Worm (Caenorhabditis elegans) whole organism, mixed stage, embryonic: ENCODE data around the gene ttr-9.

Experiments used
- M03D4.4 ChIP-seq: sonication (generic microtip); optimal IDR thresholded peaks from 2 replicates; lab custom pipeline; 2017; ENCODE audit warnings: mild to moderate bottlenecking, missing genetic modification characterization, missing compliant biosample characterization
- bed-3 ChIP-seq: fragments of 200-800 bp; sonication (Bioruptor generic); optimal IDR thresholded peaks from 3 replicates; lab custom pipeline; 2018; ENCODE audit warnings: mild to moderate bottlenecking, missing genetic modification characterization, moderate library complexity, missing compliant biosample characterization
- blmp-1 ChIP-seq: fragments of 150-350 bp; optimal IDR thresholded peaks from 2 replicates; lab custom pipeline; 2014; ENCODE audit warnings: missing biosample characterization, missing genetic modification characterization
- ceh-39 ChIP-seq: fragments of 150-350 bp; optimal IDR thresholded peaks from 2 replicates; lab custom pipeline; 2014; ENCODE audit warnings: missing biosample characterization, missing genetic modification characterization
- ceh-43 ChIP-seq: fragments of 200-800 bp; sonication (Bioruptor generic); optimal IDR thresholded peaks from 2 replicates; lab custom pipeline; 2018; ENCODE audit warnings: mild to moderate bottlenecking, missing genetic modification characterization, moderate library complexity, missing compliant biosample characterization
- ceh-83 ChIP-seq: fragments of 200-800 bp; sonication (Bioruptor generic); optimal IDR thresholded peaks from 2 replicates; lab custom pipeline; 2018; ENCODE audit warnings: mild to moderate bottlenecking, missing genetic modification characterization, missing compliant biosample characterization
- ces-1 ChIP-seq: fragments of 150-350 bp; optimal IDR thresholded peaks from 2 replicates; lab custom pipeline; 2014; ENCODE audit warnings: missing biosample characterization, missing genetic modification reagents, missing genetic modification characterization
- drap-1 ChIP-seq: fragments of 200-800 bp; sonication (Bioruptor generic); optimal IDR thresholded peaks from 3 replicates; lab custom pipeline; 2018; ENCODE audit warnings: mild to moderate bottlenecking, missing genetic modification characterization, missing compliant biosample characterization
- elt-1 ChIP-seq: sonication (generic microtip); optimal IDR thresholded peaks from 2 replicates; lab custom pipeline; 2017; ENCODE audit warnings: missing genetic modification characterization, mild to moderate bottlenecking, missing compliant biosample characterization, antibody characterized with exemption, moderate library complexity, borderline replicate concordance; ENCODE audit not compliant: insufficient read depth
- elt-3 ChIP-seq: fragments of 150-350 bp; optimal IDR thresholded peaks from 2 replicates; lab custom pipeline; 2014; ENCODE audit warnings: missing biosample characterization, missing genetic modification characterization
- ham-2 ChIP-seq: fragments of 200-800 bp; sonication (Bioruptor generic); optimal IDR thresholded peaks from 2 replicates; lab custom pipeline; 2018; ENCODE audit warnings: mild to moderate bottlenecking, missing genetic modification characterization, missing compliant biosample characterization
- hlh-1 ChIP-seq: fragments of 150-350 bp; optimal IDR thresholded peaks from 2 replicates; lab custom pipeline; 2014; ENCODE audit warnings: missing biosample characterization, missing genetic modification reagents, missing genetic modification characterization
- lin-13 ChIP-seq: fragments of 150-350 bp; optimal IDR thresholded peaks from 2 replicates; lab custom pipeline; 2014; ENCODE audit warnings: missing biosample characterization, missing genetic modification characterization
- lin-32 ChIP-seq: fragments of 200-800 bp; sonication (Bioruptor generic); optimal IDR thresholded peaks from 2 replicates; lab custom pipeline; 2018; ENCODE audit warnings: mild to moderate bottlenecking, missing genetic modification characterization, missing compliant biosample characterization
- lsy-2 ChIP-seq: fragments of 150-350 bp; optimal IDR thresholded peaks from 2 replicates; lab custom pipeline; 2014; ENCODE audit warnings: missing biosample characterization, missing genetic modification characterization
- mab-5 ChIP-seq: fragments of 150-350 bp; optimal IDR thresholded peaks from 2 replicates; lab custom pipeline; 2014; ENCODE audit warnings: missing biosample characterization, missing genetic modification characterization
- mep-1 ChIP-seq: fragments of 150-350 bp; optimal IDR thresholded peaks from 2 replicates; lab custom pipeline; 2017; ENCODE audit warnings: missing biosample characterization, missing genetic modification reagents, missing genetic modification characterization, inconsistent platforms
- nhr-12 ChIP-seq: fragments of 150-350 bp; optimal IDR thresholded peaks from 2 replicates; lab custom pipeline; 2014; ENCODE audit warnings: missing biosample characterization, missing genetic modification characterization
- nhr-2 ChIP-seq: fragments of 150-350 bp; optimal IDR thresholded peaks from 2 replicates; lab custom pipeline; 2014; ENCODE audit warnings: missing biosample characterization, missing genetic modification characterization
- nhr-237 ChIP-seq: fragments of 150-350 bp; optimal IDR thresholded peaks from 2 replicates; lab custom pipeline; 2014; ENCODE audit warnings: missing biosample characterization, missing genetic modification characterization
- nhr-28 ChIP-seq: fragments of 150-350 bp; optimal IDR thresholded peaks from 2 replicates; lab custom pipeline; 2014; ENCODE audit warnings: missing biosample characterization, missing genetic modification characterization
- nhr-76 ChIP-seq: sonication (generic microtip); optimal IDR thresholded peaks from 2 replicates; lab custom pipeline; 2017; ENCODE audit warnings: missing biosample characterization, missing genetic modification characterization
- pha-4 ChIP-seq: fragments of 150-350 bp; optimal IDR thresholded peaks from 2 replicates; lab custom pipeline; 2018; ENCODE audit warnings: missing biosample characterization, missing genetic modification reagents, missing genetic modification characterization
- sem-2 ChIP-seq: fragments of 200-800 bp; sonication (Bioruptor generic); optimal IDR thresholded peaks from 2 replicates; lab custom pipeline; 2018; ENCODE audit warnings: mild to moderate bottlenecking, missing genetic modification characterization, missing compliant biosample characterization
- snpc-4 ChIP-seq: fragments of 150-350 bp; optimal IDR thresholded peaks from 2 replicates; lab custom pipeline; 2014; ENCODE audit warnings: missing biosample characterization, missing genetic modification characterization
- sptf-1 ChIP-seq: sonication (generic microtip); optimal IDR thresholded peaks from 2 replicates; lab custom pipeline; 2017; ENCODE audit warnings: mild to moderate bottlenecking, missing genetic modification characterization, moderate library complexity, missing compliant biosample characterization
- unc-39 ChIP-seq: fragments of 150-350 bp; optimal IDR thresholded peaks from 2 replicates; lab custom pipeline; 2014; ENCODE audit warnings: missing biosample characterization, missing genetic modification characterization
- unc-62 ChIP-seq: fragments of 150-350 bp; optimal IDR thresholded peaks from 2 replicates; lab custom pipeline; 2014; ENCODE audit warnings: missing biosample characterization, missing genetic modification reagents, missing genetic modification characterization
- ztf-11 ChIP-seq: fragments of 150-350 bp; optimal IDR thresholded peaks from 2 replicates; lab custom pipeline; 2014; ENCODE audit warnings: missing biosample characterization, missing genetic modification characterization

Gene ttr-9

ce11 chrIV:9511221-9511638, 5.1 kb upstream of the ttr-9 start (continued):
- no peak for TF ChIP-seq snpc-4 (tag; lab: Kevin White, UChicago)

- no peak for TF ChIP-seq nhr-76
- TF ChIP-seq M03D4.4: no peak
- no peak for TF ChIP-seq lin-32
- no peak for TF ChIP-seq unc-39 (tag; lab: Kevin White, UChicago)
Observed at ce11 chrIV:9510439-9510838, 4.3 kb upstream of the ttr-9 start, which contains the start of gene C33A12.4. Gene C33A12.4 (minus strand): TSS chrIV:9510569.

DNA sequence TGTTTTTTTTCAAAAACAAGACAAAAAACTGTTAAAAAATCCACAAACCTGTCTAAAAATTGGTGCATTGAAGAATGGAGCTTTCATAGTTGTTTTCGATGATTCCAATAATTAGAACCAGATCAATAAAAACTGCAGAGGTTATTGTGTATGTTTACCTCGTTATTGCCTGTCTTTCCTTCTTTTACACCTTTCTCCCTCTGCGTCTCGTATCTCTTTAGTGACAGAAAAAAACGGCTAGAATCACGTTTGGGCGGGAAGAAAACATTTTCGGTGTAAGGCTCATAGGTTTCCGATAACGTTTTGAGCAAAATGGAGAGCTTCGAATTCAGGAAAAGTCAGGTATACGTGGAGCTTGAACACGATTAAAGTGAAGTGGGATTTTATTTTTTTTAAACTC, 2.5 kb upstream of the ttr-9 start, which contains the start of gene ethe-1:
Gene ethe-1, minus strand, starts transcription at position 150 of the 400 bp plus-strand sequence.
- TF ChIP-seq pha-4 (tag; lab: Kevin White, UChicago) (no peak), lsy-2 (tag; lab: Kevin White, UChicago) (no peak), lin-13 (tag; lab: Kevin White, UChicago) (no peak), elt-1 (tag; lab: Kevin White, UChicago) (no peak), ceh-39 (tag; lab: Kevin White, UChicago) (no peak), mab-5 (tag; lab: Kevin White, UChicago) (no peak), bed-3 (no peak), M03D4.4 (no peak), unc-39 (tag; lab: Kevin White, UChicago) (no peak), hlh-1 (tag; lab: Kevin White, UChicago) (no peak), lin-32 (no peak), blmp-1 (tag; lab: Kevin White, UChicago) (no peak), nhr-76 (no peak), ces-1 (GFP tag; lab: Kevin White, UChicago) (no peak), sem-2 (no peak)

- TF ChIP-seq mep-1 (tag; lab: Kevin White, UChicago): no peak
- no peak for TF ChIP-seq snpc-4 (tag; lab: Kevin White, UChicago)
- TF ChIP-seq ces-1 (GFP tag; lab: Kevin White, UChicago): no peak
- TF ChIP-seq ceh-43 (GFP tag; lab: Kevin White, UChicago): no peak
- TF ChIP-seq hlh-1 (tag; lab: Kevin White, UChicago): no peak
- no peak for TF ChIP-seq blmp-1 (tag; lab: Kevin White, UChicago)
- no peak for TF ChIP-seq drap-1
- TF ChIP-seq lin-32: no peak
Observed at ce11 chrIV:9500100-9500499, 6.1 kb downstream of the ttr-9 start, which contains the start of gene ugt-21. Gene ugt-21 (plus strand): TSS chrIV:9500311.

- TF ChIP-seq nhr-12 (tag; lab: Kevin White, UChicago) (no peak), lin-32 (no peak), sptf-1 (no peak)
- TF ChIP-seq, all 35 proteins: peak for 0
Observed at ce11 chrIV:9499636-9500035, 6.5 kb downstream of the ttr-9 start.

DNA sequence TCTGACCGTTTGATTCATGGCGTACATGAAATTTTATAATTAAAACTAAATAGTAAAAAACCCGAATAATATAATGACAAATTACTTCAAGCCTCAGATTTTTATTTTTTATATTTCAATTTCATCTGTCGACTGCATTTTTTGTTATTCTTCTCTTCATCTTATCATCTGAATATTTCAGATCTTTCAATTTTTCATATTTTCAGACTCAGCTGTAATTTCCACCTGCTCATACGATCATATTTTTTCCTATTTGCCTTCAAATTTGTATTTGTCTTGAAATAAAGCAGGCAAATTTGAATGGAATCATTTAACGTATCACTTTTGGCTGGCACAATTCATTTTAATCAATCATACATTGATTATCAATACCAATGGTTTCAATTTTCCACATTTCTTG, 8.1 kb downstream of the ttr-9 start, which contains the start of gene sru-4:
Gene sru-4, plus strand, starts transcription at position 301 of the 400 bp plus-strand sequence.
- no peak for TF ChIP-seq elt-1 (tag; lab: Kevin White, UChicago)
- no peak for TF ChIP-seq ceh-43 (GFP tag; lab: Kevin White, UChicago)
- TF ChIP-seq lsy-2 (tag; lab: Kevin White, UChicago): no peak
- TF ChIP-seq ceh-83 (GFP tag; lab: Kevin White, UChicago): no peak
- TF ChIP-seq nhr-28: no peak
- TF ChIP-seq ceh-39 (tag; lab: Kevin White, UChicago): no peak
- TF ChIP-seq ham-2: no peak
- no peak for TF ChIP-seq ztf-11 (tag; lab: Kevin White, UChicago)
- TF ChIP-seq nhr-237: no peak
- TF ChIP-seq nhr-2 (tag; lab: Kevin White, UChicago): no peak
- no peak for TF ChIP-seq pha-4 (tag; lab: Kevin White, UChicago)
- TF ChIP-seq ces-1 (GFP tag; lab: Kevin White, UChicago): no peak
- TF ChIP-seq drap-1: no peak
- TF ChIP-seq elt-3 (tag; lab: Kevin White, UChicago): no peak
- no peak for TF ChIP-seq blmp-1 (tag; lab: Kevin White, UChicago)
- TF ChIP-seq lin-32: no peak
- no peak for TF ChIP-seq sem-2
- TF ChIP-seq unc-62 (GFP tag; lab: Kevin White, UChicago): no peak
- no peak for TF ChIP-seq bed-3
- no peak for TF ChIP-seq snpc-4 (tag; lab: Kevin White, UChicago)
